Worm (Caenorhabditis elegans) whole organism, L3 larva: Measurements from ENCODE around the gene M05D6.8.

Experiments
- R02D3.7 ChIP-seq: fragments of 150-350 bp; optimal IDR thresholded peaks from 2 replicates; lab custom pipeline; 2014; ENCODE audit warnings: missing biosample characterization, missing genetic modification characterization
- aly-2 ChIP-seq: fragments of 150-350 bp; optimal IDR thresholded peaks from 2 replicates; lab custom pipeline; 2014; ENCODE audit warnings: missing biosample characterization, missing genetic modification characterization
- ama-1 ChIP-seq: fragments of 150-350 bp; optimal IDR thresholded peaks from 2 replicates; lab custom pipeline; 2018
- ceh-16 ChIP-seq: sonication (generic microtip); optimal IDR thresholded peaks from 2 replicates; lab custom pipeline; 2017; ENCODE audit warnings: missing biosample characterization, missing genetic modification characterization
- ceh-28 ChIP-seq: fragments of 150-350 bp; optimal IDR thresholded peaks from 2 replicates; lab custom pipeline; 2014; ENCODE audit warnings: missing biosample characterization, missing genetic modification reagents, missing genetic modification characterization
- ceh-9 ChIP-seq: sonication (generic microtip); optimal IDR thresholded peaks from 2 replicates; lab custom pipeline; 2018; ENCODE audit warnings: missing biosample characterization, missing genetic modification characterization
- daf-12 ChIP-seq: fragments of 150-350 bp; optimal IDR thresholded peaks from 2 replicates; lab custom pipeline; 2014; ENCODE audit warnings: missing biosample characterization, missing genetic modification reagents, missing genetic modification characterization
- egl-27 ChIP-seq: sonication (generic microtip); optimal IDR thresholded peaks from 4 replicates; lab custom pipeline; 2017; ENCODE audit warnings: missing biosample characterization, missing genetic modification reagents, missing genetic modification characterization
- egl-5 ChIP-seq: fragments of 150-350 bp; optimal IDR thresholded peaks from 2 replicates; lab custom pipeline; 2017; ENCODE audit warnings: missing biosample characterization, missing genetic modification reagents, missing genetic modification characterization, inconsistent platforms
- elt-2 ChIP-seq: sonication (generic microtip); optimal IDR thresholded peaks from 2 replicates; lab custom pipeline; 2016; ENCODE audit warnings: missing genetic modification reagents, mild to moderate bottlenecking, missing genetic modification characterization, missing compliant biosample characterization
- elt-3 ChIP-seq, 3 experiments: fragments of 150-350 bp in 1 of 3; sonication (generic microtip) in 2 of 3; optimal IDR thresholded peaks; 2 replicates in 2 of 3; 4 replicates in 1 of 3; lab custom pipeline; 2014 to 2017; ENCODE audit warnings: missing biosample characterization in 3 of 3, missing genetic modification characterization in 3 of 3
- fkh-10 ChIP-seq: sonication (generic microtip); optimal IDR thresholded peaks from 2 replicates; lab custom pipeline; 2017; ENCODE audit warnings: missing biosample characterization, missing genetic modification reagents, missing genetic modification characterization
- fkh-2 ChIP-seq: fragments of 150-350 bp; optimal IDR thresholded peaks from 2 replicates; lab custom pipeline; 2014; ENCODE audit warnings: missing biosample characterization, missing genetic modification reagents, missing genetic modification characterization
- fos-1 ChIP-seq: fragments of 150-350 bp; optimal IDR thresholded peaks from 2 replicates; lab custom pipeline; 2014; ENCODE audit warnings: missing biosample characterization, missing genetic modification characterization
- hmg-11 ChIP-seq: sonication (generic microtip); optimal IDR thresholded peaks from 2 replicates; lab custom pipeline; 2016; ENCODE audit warnings: missing genetic modification characterization, missing compliant biosample characterization
- jun-1 ChIP-seq: fragments of 150-350 bp; optimal IDR thresholded peaks from 2 replicates; lab custom pipeline; 2014; ENCODE audit warnings: missing biosample characterization, missing genetic modification reagents, missing genetic modification characterization
- lin-15B ChIP-seq: fragments of 150-350 bp; optimal IDR thresholded peaks from 2 replicates; lab custom pipeline; 2014; ENCODE audit warnings: missing biosample characterization, missing genetic modification characterization
- lin-39 ChIP-seq: fragments of 150-350 bp; optimal IDR thresholded peaks from 2 replicates; lab custom pipeline; 2018; ENCODE audit warnings: missing biosample characterization, missing genetic modification reagents, missing genetic modification characterization
- mdl-1 ChIP-seq: fragments of 150-350 bp; optimal IDR thresholded peaks from 2 replicates; lab custom pipeline; 2014; ENCODE audit warnings: missing biosample characterization, missing genetic modification characterization
- mml-1 ChIP-seq: fragments of 150-350 bp; sonication (generic microtip); optimal IDR thresholded peaks from 3 replicates; lab custom pipeline; 2014; ENCODE audit warnings: missing biosample characterization, missing genetic modification characterization
- nfya-1 ChIP-seq: sonication (generic microtip); optimal IDR thresholded peaks from 2 replicates; lab custom pipeline; 2017; ENCODE audit warnings: missing genetic modification characterization, mild to moderate bottlenecking, missing compliant biosample characterization, antibody characterized with exemption, moderate library complexity; ENCODE audit not compliant: insufficient read depth
- nhr-11 ChIP-seq: fragments of 150-350 bp; optimal IDR thresholded peaks from 2 replicates; lab custom pipeline; 2014; ENCODE audit warnings: missing biosample characterization, missing genetic modification characterization
- nhr-12 ChIP-seq: fragments of 150-350 bp; optimal IDR thresholded peaks from 2 replicates; lab custom pipeline; 2014; ENCODE audit warnings: missing biosample characterization, missing genetic modification characterization
- nhr-23 ChIP-seq: fragments of 150-350 bp; optimal IDR thresholded peaks from 2 replicates; lab custom pipeline; 2014; ENCODE audit warnings: missing biosample characterization, missing genetic modification reagents, missing genetic modification characterization
- nhr-237 ChIP-seq: fragments of 150-350 bp; optimal IDR thresholded peaks from 2 replicates; lab custom pipeline; 2014; ENCODE audit warnings: missing biosample characterization, missing genetic modification characterization
- nhr-25 ChIP-seq: sonication (generic microtip); optimal IDR thresholded peaks from 2 replicates; lab custom pipeline; 2017; ENCODE audit warnings: missing biosample characterization, missing genetic modification characterization
- nhr-28 ChIP-seq: fragments of 150-350 bp; optimal IDR thresholded peaks from 2 replicates; lab custom pipeline; 2014; ENCODE audit warnings: missing biosample characterization, missing genetic modification characterization
- nhr-43 ChIP-seq: sonication (generic microtip); optimal IDR thresholded peaks from 2 replicates; lab custom pipeline; 2016; ENCODE audit warnings: mild to moderate bottlenecking, missing genetic modification characterization, missing compliant biosample characterization; ENCODE audit not compliant: poor library complexity, severe bottlenecking
- nhr-67 ChIP-seq: fragments of 150-350 bp; optimal IDR thresholded peaks from 2 replicates; lab custom pipeline; 2014; ENCODE audit warnings: missing biosample characterization, missing genetic modification characterization
- nhr-76 ChIP-seq: fragments of 150-350 bp; sonication (generic microtip); optimal IDR thresholded peaks from 5 replicates; lab custom pipeline; 2014; ENCODE audit warnings: missing biosample characterization, missing genetic modification characterization
- nhr-77 ChIP-seq: fragments of 150-350 bp; optimal IDR thresholded peaks from 2 replicates; lab custom pipeline; 2014; ENCODE audit warnings: missing biosample characterization, missing genetic modification characterization
- pha-4 ChIP-seq: fragments of 150-350 bp; optimal IDR thresholded peaks from 2 replicates; lab custom pipeline; 2014; ENCODE audit warnings: missing biosample characterization, missing genetic modification reagents, missing genetic modification characterization
- pqm-1 ChIP-seq: fragments of 150-350 bp; optimal IDR thresholded peaks from 2 replicates; lab custom pipeline; 2017; ENCODE audit warnings: missing biosample characterization, missing genetic modification characterization, inconsistent platforms
- sea-2 ChIP-seq: fragments of 150-350 bp; sonication (generic microtip); optimal IDR thresholded peaks from 4 replicates; lab custom pipeline; 2014; ENCODE audit warnings: missing biosample characterization, missing genetic modification reagents, missing genetic modification characterization
- skn-1 ChIP-seq: fragments of 150-350 bp; optimal IDR thresholded peaks from 2 replicates; lab custom pipeline; 2014; ENCODE audit warnings: missing biosample characterization, missing genetic modification characterization
- snpc-4 ChIP-seq: fragments of 150-350 bp; optimal IDR thresholded peaks from 2 replicates; lab custom pipeline; 2014; ENCODE audit warnings: missing biosample characterization, missing genetic modification characterization
- unc-39 ChIP-seq: sonication (generic microtip); optimal IDR thresholded peaks from 4 replicates; lab custom pipeline; 2017; ENCODE audit warnings: missing biosample characterization, missing genetic modification characterization
- zag-1 ChIP-seq: fragments of 150-350 bp; optimal IDR thresholded peaks from 2 replicates; lab custom pipeline; 2014; ENCODE audit warnings: missing biosample characterization, missing genetic modification characterization
- ztf-4 ChIP-seq: fragments of 150-350 bp; optimal IDR thresholded peaks from 2 replicates; lab custom pipeline; 2014; ENCODE audit warnings: missing biosample characterization, missing genetic modification characterization

M05D6.8 gene

DNA sequence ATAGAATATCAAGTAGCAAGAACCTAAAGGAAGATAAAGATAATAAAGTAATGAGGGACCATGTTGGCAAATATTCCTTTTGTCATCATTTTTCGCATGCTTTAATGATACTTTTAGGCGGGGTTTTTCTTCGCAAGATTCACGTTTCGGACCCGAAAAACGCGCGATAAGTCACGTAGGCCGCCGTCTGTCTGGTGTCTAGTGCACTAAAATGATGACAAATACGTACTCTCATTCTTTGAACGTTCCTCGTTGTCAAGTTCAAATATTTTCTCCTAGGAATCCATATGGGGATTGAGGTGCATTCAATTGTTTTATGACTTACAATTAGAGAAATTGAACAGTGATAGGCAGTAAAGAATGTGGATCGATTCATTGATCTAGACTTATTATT lies 12.8 kb upstream of the M05D6.8 start, which contains the start of gene taap-1:
taap-1 (minus strand) TSS at position 79 of the 394 bp plus-strand sequence.
- TF ChIP-seq pqm-1 (tag; lab: Kevin White, UChicago), result peak; percentile 4
- TF ChIP-seq nhr-11, result no peak
- TF ChIP-seq egl-27 (tag; lab: Kevin White, UChicago), result no peak
- TF ChIP-seq R02D3.7, result no peak
- TF ChIP-seq sea-2 (GFP tag; lab: Kevin White, UChicago), result no peak
- peak; percentile 94 for TF ChIP-seq skn-1 (tag; lab: Kevin White, UChicago)
- no peak for TF ChIP-seq ama-1 (lab: Kevin White, UChicago)
- TF ChIP-seq nhr-43 (tag; lab: Kevin White, UChicago), result peak; percentile 34
- no peak for TF ChIP-seq pha-4 (tag; lab: Kevin White, UChicago)
- TF ChIP-seq ceh-16 (tag; lab: Kevin White, UChicago), result no peak
- no peak for TF ChIP-seq elt-3 (tag; optimal IDR thresholded peaks at IDR 0.05; lab: Kevin White, UChicago)
- peak; percentile 17 for TF ChIP-seq nfya-1 (tag; lab: Kevin White, UChicago)
- no peak for TF ChIP-seq mml-1 (tag; lab: Kevin White, UChicago)
- no peak for TF ChIP-seq nhr-12 (tag; lab: Kevin White, UChicago)
- TF ChIP-seq fos-1 (tag; lab: Kevin White, UChicago), result no peak
- no peak for TF ChIP-seq nhr-67 (tag; lab: Kevin White, UChicago)

DNA sequence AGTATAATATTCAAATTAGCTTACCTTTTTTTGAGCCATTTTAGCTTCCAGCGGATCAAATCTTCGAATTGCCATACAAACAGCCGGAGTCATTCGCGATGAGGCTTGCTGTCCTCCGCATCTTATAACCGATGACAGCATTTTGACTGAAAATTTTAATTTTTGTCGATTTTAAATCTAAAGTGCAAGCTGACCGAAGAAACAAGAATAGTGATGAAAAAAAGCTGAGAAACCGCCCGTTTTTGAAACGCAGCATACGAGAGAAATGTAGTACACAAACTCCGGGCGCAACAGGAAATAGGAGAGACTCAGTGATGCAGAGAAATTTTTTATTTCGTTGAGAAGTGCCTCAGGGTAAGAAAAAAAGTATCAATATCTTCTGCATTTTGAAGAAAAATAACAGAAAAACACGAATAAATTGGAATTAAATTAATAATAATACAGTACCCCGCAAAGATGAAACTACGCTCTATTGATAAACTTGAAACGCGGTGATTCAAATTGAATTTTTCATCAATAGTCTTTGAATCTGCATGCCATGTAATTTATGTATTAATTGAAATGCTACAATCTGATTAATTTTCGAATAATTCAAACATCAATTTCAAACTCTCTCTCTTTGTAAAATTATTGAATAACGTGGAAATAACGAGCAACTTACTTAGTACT lies 12.2 kb upstream of the M05D6.8 start:
- no peak for TF ChIP-seq nhr-11
- TF ChIP-seq daf-12 (tag; lab: Kevin White, UChicago), result no peak
- TF ChIP-seq elt-3 (tag; optimal IDR thresholded peaks at IDR 0.05; lab: Kevin White, UChicago), result no peak
- TF ChIP-seq pha-4 (tag; lab: Kevin White, UChicago), result peak; percentile 65
- no peak for TF ChIP-seq nhr-43 (tag; lab: Kevin White, UChicago)
- no peak for TF ChIP-seq aly-2 (tag; lab: Kevin White, UChicago)
- TF ChIP-seq nhr-77 (tag; lab: Kevin White, UChicago), result no peak
- no peak for TF ChIP-seq nhr-76 (tag; lab: Kevin White, UChicago)
- TF ChIP-seq unc-39 (tag; lab: Kevin White, UChicago), result no peak
- no peak for TF ChIP-seq jun-1 (tag; lab: Kevin White, UChicago)
- peak; percentile 40 for TF ChIP-seq lin-15B (tag; lab: Kevin White, UChicago)
- TF ChIP-seq fkh-2 (tag; lab: Kevin White, UChicago), result no peak
- TF ChIP-seq mdl-1 (tag; lab: Kevin White, UChicago), result no peak
- no peak for TF ChIP-seq zag-1 (tag; lab: Kevin White, UChicago)
- no peak for TF ChIP-seq ama-1 (lab: Kevin White, UChicago)
- peak; percentile 39 for TF ChIP-seq lin-39 (tag; lab: Kevin White, UChicago)
- no peak for TF ChIP-seq fos-1 (tag; lab: Kevin White, UChicago)
- no peak for TF ChIP-seq nhr-12 (tag; lab: Kevin White, UChicago)
- TF ChIP-seq nfya-1 (tag; lab: Kevin White, UChicago), result peak; percentile 46
- no peak for TF ChIP-seq egl-5
- TF ChIP-seq nhr-28 (tag; lab: Kevin White, UChicago), result no peak
- TF ChIP-seq ztf-4 (tag; lab: Kevin White, UChicago), result no peak
- TF ChIP-seq nhr-23 (tag; lab: Kevin White, UChicago), result no peak
- TF ChIP-seq ceh-16 (tag; lab: Kevin White, UChicago), result no peak
- TF ChIP-seq fkh-10 (GFP tag; lab: Kevin White, UChicago), result no peak
- peak; percentile 7 for TF ChIP-seq elt-2 (tag; lab: Kevin White, UChicago)
- TF ChIP-seq skn-1 (tag; lab: Kevin White, UChicago), result peak; percentile 13
- TF ChIP-seq ceh-28 (tag; lab: Kevin White, UChicago), result no peak
- TF ChIP-seq nhr-237 (tag; lab: Kevin White, UChicago), result no peak
- TF ChIP-seq hmg-11 (tag; lab: Kevin White, UChicago), result no peak
- TF ChIP-seq nhr-25, result peak; percentile 34
- no peak for TF ChIP-seq ceh-9 (tag; lab: Kevin White, UChicago)
- TF ChIP-seq snpc-4 (tag; lab: Kevin White, UChicago), result no peak
